Fruit fly (Drosophila melanogaster) whole organism, embryonic: ENCODE data around the gene CG46467.

Experiments used
- CG1024 ChIP-seq: fragments of 200-800 bp; sonication (Bioruptor generic); IDR thresholded peaks from 2 replicates; pipeline ENCODE4 v1.3.6; 2022; ENCODE audit warnings: missing biosample characterization, missing genetic modification characterization
- CG10267 ChIP-seq: fragments of 200-800 bp; sonication (Bioruptor generic); optimal IDR thresholded peaks from 2 replicates; lab custom pipeline; 2018; ENCODE audit warnings: missing biosample characterization, mild to moderate bottlenecking, missing genetic modification characterization, moderate library complexity
- CG10274 ChIP-seq: fragments of 200-800 bp; sonication (Bioruptor generic); optimal IDR thresholded peaks from 3 replicates; lab custom pipeline; 2017; ENCODE audit warnings: missing biosample characterization, mild to moderate bottlenecking, missing genetic modification characterization
- CG10462 ChIP-seq: fragments of 200-800 bp; sonication (Bioruptor generic); optimal IDR thresholded peaks from 2 replicates; lab custom pipeline; 2016; ENCODE audit warnings: missing biosample characterization, missing genetic modification characterization
- CG10654 ChIP-seq: fragments of 200-800 bp; sonication (Bioruptor generic); optimal IDR thresholded peaks from 2 replicates; lab custom pipeline; 2016; ENCODE audit warnings: missing biosample characterization, missing genetic modification characterization
- CG12155 ChIP-seq: fragments of 200-800 bp; sonication (Bioruptor generic); optimal IDR thresholded peaks from 3 replicates; lab custom pipeline; 2016; ENCODE audit warnings: missing biosample characterization, missing genetic modification characterization
- CG1233 ChIP-seq: fragments of 200-800 bp; sonication (Bioruptor generic); optimal IDR thresholded peaks from 4 replicates; lab custom pipeline; 2018; ENCODE audit warnings: missing biosample characterization, mild to moderate bottlenecking, missing genetic modification characterization
- CG12659 ChIP-seq: fragments of 200-800 bp; sonication (Bioruptor generic); optimal IDR thresholded peaks from 3 replicates; lab custom pipeline; 2017; ENCODE audit warnings: mild to moderate bottlenecking, missing biosample characterization, missing genetic modification reagents, missing genetic modification characterization
- CG13894 ChIP-seq: fragments of 200-800 bp; sonication (Bioruptor generic); optimal IDR thresholded peaks from 3 replicates; lab custom pipeline; 2018; ENCODE audit warnings: missing biosample characterization, mild to moderate bottlenecking, missing genetic modification characterization, moderate library complexity
- CG14860 ChIP-seq: fragments of 200-800 bp; sonication (Bioruptor generic); IDR thresholded peaks from 3 replicates; pipeline ENCODE4 v1.3.6; 2022; ENCODE audit warnings: missing biosample characterization, missing genetic modification characterization; ENCODE audit not compliant: partially characterized antibody
- CG17359 ChIP-seq: fragments of 200-800 bp; sonication (Bioruptor generic); optimal IDR thresholded peaks from 3 replicates; lab custom pipeline; 2018; ENCODE audit warnings: missing biosample characterization, mild to moderate bottlenecking, missing genetic modification characterization, moderate library complexity
- CG2199 ChIP-seq: fragments of 200-800 bp; sonication (Bioruptor generic); IDR thresholded peaks from 3 replicates; pipeline ENCODE4 v1.3.6; 2022; ENCODE audit warnings: missing biosample characterization, missing genetic modification characterization
- CG30403 ChIP-seq: fragments of 200-800 bp; sonication (Bioruptor generic); optimal IDR thresholded peaks from 3 replicates; lab custom pipeline; 2016; ENCODE audit warnings: missing biosample characterization, missing genetic modification characterization
- CG43689 ChIP-seq: fragments of 200-800 bp; sonication (Bioruptor generic); IDR thresholded peaks from 2 replicates; pipeline ENCODE4 v1.3.6; 2022; ENCODE audit warnings: missing biosample characterization, missing genetic modification characterization
- CG4617 ChIP-seq: fragments of 200-800 bp; sonication (Bioruptor generic); optimal IDR thresholded peaks from 3 replicates; lab custom pipeline; 2016; ENCODE audit warnings: missing biosample characterization, missing genetic modification characterization, borderline replicate concordance
- CG4854 ChIP-seq: fragments of 200-800 bp; sonication (Bioruptor generic); optimal IDR thresholded peaks from 2 replicates; lab custom pipeline; 2016; ENCODE audit warnings: missing biosample characterization, missing genetic modification characterization, inconsistent platforms
- CG6175 ChIP-seq: fragments of 200-800 bp; sonication (Bioruptor generic); IDR thresholded peaks from 3 replicates; pipeline ENCODE4 v1.3.6; 2022; ENCODE audit warnings: missing biosample characterization, missing genetic modification characterization
- CG8089 ChIP-seq: fragments of 200-800 bp; sonication (Bioruptor generic); optimal IDR thresholded peaks from 3 replicates; lab custom pipeline; 2016; ENCODE audit warnings: missing biosample characterization, missing genetic modification characterization
- CG9727 ChIP-seq: fragments of 200-800 bp; sonication (Bioruptor generic); optimal IDR thresholded peaks from 3 replicates; lab custom pipeline; 2017; ENCODE audit warnings: missing biosample characterization, mild to moderate bottlenecking, missing genetic modification characterization
- CG9797 ChIP-seq: fragments of 200-800 bp; sonication (Bioruptor generic); optimal IDR thresholded peaks from 3 replicates; lab custom pipeline; 2018; ENCODE audit warnings: missing biosample characterization, mild to moderate bottlenecking, missing genetic modification characterization
- CHES-1-like ChIP-seq: fragments of 200-800 bp; sonication (Bioruptor generic); optimal IDR thresholded peaks from 2 replicates; lab custom pipeline; 2016; ENCODE audit warnings: missing biosample characterization, missing genetic modification characterization
- CTCF ChIP-seq: fragments of 200-800 bp; sonication (Bioruptor generic); optimal IDR thresholded peaks from 2 replicates; lab custom pipeline; 2017; ENCODE audit warnings: missing biosample characterization, mild to moderate bottlenecking, missing genetic modification characterization, moderate library complexity
- D ChIP-seq, 2 experiments: fragments of 200-800 bp in 1 of 2; fragments of >200 bp in 1 of 2; sonication (Bioruptor generic) in 1 of 2; optimal IDR thresholded peaks; 2 replicates in 1 of 2; 3 replicates in 1 of 2; lab custom pipeline; 2017; ENCODE audit warnings: mild to moderate bottlenecking in 1 of 2, missing biosample characterization in 1 of 2, missing genetic modification characterization in 1 of 2, missing genetic modification reagents in 1 of 2
- Hmx ChIP-seq: fragments of 200-800 bp; sonication (Bioruptor generic); optimal IDR thresholded peaks from 2 replicates; lab custom pipeline; 2016; ENCODE audit warnings: missing biosample characterization, missing genetic modification characterization
- MTF-1 ChIP-seq: fragments of 200-800 bp; sonication (Bioruptor generic); optimal IDR thresholded peaks from 2 replicates; lab custom pipeline; 2018; ENCODE audit warnings: missing biosample characterization, mild to moderate bottlenecking, missing genetic modification characterization, borderline replicate concordance
- Scr ChIP-seq: fragments of 200-800 bp; sonication (Bioruptor generic); IDR thresholded peaks from 2 replicates; pipeline ENCODE4 v1.3.6; 2022; ENCODE audit warnings: missing biosample characterization, missing genetic modification characterization; ENCODE audit not compliant: partially characterized antibody
- Xrp1 ChIP-seq: fragments of 200-800 bp; sonication (Bioruptor generic); IDR thresholded peaks from 2 replicates; pipeline ENCODE4 v1.3.6; 2022; ENCODE audit warnings: missing biosample characterization, missing genetic modification characterization
- ac ChIP-seq: fragments of 200-800 bp; sonication (Bioruptor generic); optimal IDR thresholded peaks from 3 replicates; lab custom pipeline; 2017; ENCODE audit warnings: missing biosample characterization, mild to moderate bottlenecking, missing genetic modification characterization
- ato ChIP-seq: fragments of 200-800 bp; sonication (Bioruptor generic); IDR thresholded peaks from 2 replicates; pipeline ENCODE4 v1.3.6; 2022; ENCODE audit warnings: missing biosample characterization, missing genetic modification characterization; ENCODE audit not compliant: partially characterized antibody
- bowl ChIP-seq: fragments of 200-800 bp; sonication (Bioruptor generic); IDR thresholded peaks from 2 replicates; pipeline ENCODE4 v1.3.6; 2022; ENCODE audit warnings: missing biosample characterization, missing genetic modification characterization
- chn ChIP-seq: fragments of 200-800 bp; sonication (Bioruptor generic); optimal IDR thresholded peaks from 2 replicates; lab custom pipeline; 2016; ENCODE audit warnings: missing biosample characterization, missing genetic modification characterization
- dpn ChIP-seq, 2 experiments: fragments of 200-800 bp; sonication (Bioruptor generic); optimal IDR thresholded peaks; 3 replicates each; lab custom pipeline; 2016; ENCODE audit warnings: missing biosample characterization in 2 of 2, missing genetic modification characterization in 2 of 2
- eyg ChIP-seq: fragments of 200-800 bp; sonication (Bioruptor generic); optimal IDR thresholded peaks from 3 replicates; lab custom pipeline; 2016; ENCODE audit warnings: missing biosample characterization, missing genetic modification characterization
- fru ChIP-seq: fragments of >200 bp; optimal IDR thresholded peaks from 2 replicates; lab custom pipeline; 2017
- gt ChIP-seq: fragments of 200-800 bp; sonication (Bioruptor generic); IDR thresholded peaks from 2 replicates; pipeline ENCODE4 v1.3.6; 2022; ENCODE audit warnings: missing biosample characterization, missing genetic modification characterization
- h ChIP-seq: fragments of >200 bp; optimal IDR thresholded peaks from 2 replicates; lab custom pipeline; 2017
- hkb ChIP-seq, 2 experiments: fragments of 200-800 bp in 1 of 2; fragments of >200 bp in 1 of 2; sonication (Bioruptor generic) in 1 of 2; IDR thresholded peaks in 1 of 2; optimal IDR thresholded peaks in 1 of 2; 2 replicates each; pipeline versions ENCODE4 v1.3.6 to Lab custom; 2017 to 2022; ENCODE audit warnings: missing biosample characterization in 1 of 2, missing genetic modification characterization in 1 of 2
- hth ChIP-seq: fragments of >200 bp; optimal IDR thresholded peaks from 2 replicates; lab custom pipeline; 2017; ENCODE audit warnings: inconsistent platforms
- kah ChIP-seq: fragments of 200-800 bp; sonication (Bioruptor generic); optimal IDR thresholded peaks from 2 replicates; lab custom pipeline; 2018; ENCODE audit warnings: missing biosample characterization, mild to moderate bottlenecking, missing genetic modification characterization
- nom ChIP-seq: fragments of 200-800 bp; sonication (Bioruptor generic); optimal IDR thresholded peaks from 2 replicates; lab custom pipeline; 2017; ENCODE audit warnings: missing biosample characterization, missing genetic modification characterization, mild to moderate bottlenecking, moderate library complexity, missing genetic modification reagents
- repo ChIP-seq: fragments of 200-800 bp; sonication (Bioruptor generic); optimal IDR thresholded peaks from 2 replicates; lab custom pipeline; 2016; ENCODE audit warnings: missing biosample characterization, missing genetic modification characterization
- sd ChIP-seq: fragments of 200-800 bp; sonication (Bioruptor generic); optimal IDR thresholded peaks from 3 replicates; lab custom pipeline; 2018; ENCODE audit warnings: missing biosample characterization, mild to moderate bottlenecking, missing genetic modification characterization, moderate library complexity
- seq ChIP-seq: fragments of 200-800 bp; sonication (Bioruptor generic); IDR thresholded peaks from 2 replicates; pipeline ENCODE4 v1.3.6; 2022; ENCODE audit warnings: missing biosample characterization, missing genetic modification characterization
- sima ChIP-seq: fragments of 200-800 bp; sonication (Bioruptor generic); optimal IDR thresholded peaks from 2 replicates; lab custom pipeline; 2016; ENCODE audit warnings: missing biosample characterization, missing genetic modification characterization
- tio ChIP-seq: fragments of 200-800 bp; sonication (Bioruptor generic); optimal IDR thresholded peaks from 2 replicates; lab custom pipeline; 2017; ENCODE audit warnings: missing biosample characterization, missing genetic modification characterization, inconsistent platforms
- unpg ChIP-seq: fragments of 200-800 bp; sonication (Bioruptor generic); optimal IDR thresholded peaks from 3 replicates; lab custom pipeline; 2018; ENCODE audit warnings: missing biosample characterization, mild to moderate bottlenecking, missing genetic modification characterization, moderate library complexity
- usp ChIP-seq: fragments of >200 bp; optimal IDR thresholded peaks from 2 replicates; lab custom pipeline; 2017; ENCODE audit warnings: missing biosample characterization, missing genetic modification characterization
- vfl ChIP-seq: fragments of 200-800 bp; sonication (Bioruptor generic); optimal IDR thresholded peaks from 2 replicates; lab custom pipeline; 2016; ENCODE audit warnings: missing biosample characterization, missing genetic modification characterization
- wek ChIP-seq: fragments of 200-800 bp; sonication (Bioruptor generic); optimal IDR thresholded peaks from 3 replicates; lab custom pipeline; 2018; ENCODE audit warnings: missing biosample characterization, mild to moderate bottlenecking, missing genetic modification characterization, moderate library complexity
- z ChIP-seq: fragments of 200-800 bp; sonication (Bioruptor generic); IDR thresholded peaks from 3 replicates; pipeline ENCODE4 v1.3.6; 2022; ENCODE audit warnings: missing biosample characterization, missing genetic modification characterization
- zf30C ChIP-seq: fragments of 200-800 bp; sonication (Bioruptor generic); optimal IDR thresholded peaks from 3 replicates; lab custom pipeline; 2018; ENCODE audit warnings: missing biosample characterization, mild to moderate bottlenecking, missing genetic modification characterization

CG46467 gene

dm6 chr3R:9883248-9883939, 8.9 kb downstream of the CG46467 start (continued):
- TF ChIP-seq CG17359 (tag; lab: Kevin White, UChicago) (no peak), kah (no peak), vfl (GFP tag; lab: Kevin White, UChicago) (no peak), CG1233 (no peak), CG1024 (no peak), CHES-1-like (GFP tag; lab: Kevin White, UChicago) (no peak), ato (GFP tag; lab: Robert Waterston, UW) (no peak), zf30C (no peak), h (lab: Kevin White, UChicago) (no peak), dpn (GFP tag; optimal IDR thresholded peaks at IDR 0.05; lab: Kevin White, UChicago) (no peak), CG10654 (GFP tag; lab: Kevin White, UChicago) (no peak), CG9797 (GFP tag; lab: Kevin White, UChicago) (no peak), gt (no peak), ac (GFP tag; lab: Kevin White, UChicago) (no peak), CG6175 (GFP tag; lab: Robert Waterston, UW) (no peak), nom (GFP tag; lab: Kevin White, UChicago) (no peak), tio (GFP tag; lab: Kevin White, UChicago) (no peak), unpg (GFP tag; lab: Kevin White, UChicago) (no peak), CG13894 (tag; lab: Kevin White, UChicago) (peak; percentile 81), z (GFP tag; lab: Robert Waterston, UW) (no peak), CG4617 (no peak), CG4854 (GFP tag; lab: Kevin White, UChicago) (no peak), fru (no peak), sima (GFP tag; lab: Kevin White, UChicago) (no peak), CG12155 (GFP tag; lab: Kevin White, UChicago) (no peak), Scr (GFP tag; lab: Robert Waterston, UW) (no peak), repo (no peak), MTF-1 (GFP tag; lab: Kevin White, UChicago) (no peak), wek (GFP tag; lab: Kevin White, UChicago) (no peak), CG8089 (GFP tag; lab: Kevin White, UChicago) (no peak), CTCF (GFP tag; lab: Kevin White, UChicago) (no peak), hth (no peak), CG30403 (GFP tag; lab: Kevin White, UChicago) (no peak), D (optimal IDR thresholded peaks at IDR 0.05; lab: Kevin White, UChicago) (no peak), D (GFP tag; optimal IDR thresholded peaks at IDR 0.05; lab: Kevin White, UChicago) (no peak), CG12659 (GFP tag; lab: Kevin White, UChicago) (no peak), CG2199 (GFP tag; lab: Robert Waterston, UW) (no peak; the same call in 2 of the 3 replicates), chn (no peak), Xrp1 (GFP tag; lab: Robert Waterston, UW) (no peak), usp (no peak), bowl (GFP tag; lab: Robert Waterston, UW) (no peak), hkb (optimal IDR thresholded peaks at IDR 0.05; lab: Kevin White, UChicago) (no peak), hkb (GFP tag; IDR thresholded peaks at IDR 0.05; lab: Robert Waterston, UW) (no peak), Hmx (GFP tag; lab: Kevin White, UChicago) (no peak), seq (GFP tag; lab: Robert Waterston, UW) (no peak), CG43689 (no peak), sd (peak; percentile 79), CG9727 (GFP tag; lab: Kevin White, UChicago) (no peak), CG14860 (GFP tag; lab: Robert Waterston, UW) (no peak), CG10267 (tag; lab: Kevin White, UChicago) (no peak), eyg (GFP tag; lab: Kevin White, UChicago) (no peak), CG10274 (no peak), CG10462 (GFP tag; lab: Kevin White, UChicago) (no peak)
